Fruit fly (Drosophila melanogaster): ENCODE data around the gene emc.

Gene emc

DNA sequence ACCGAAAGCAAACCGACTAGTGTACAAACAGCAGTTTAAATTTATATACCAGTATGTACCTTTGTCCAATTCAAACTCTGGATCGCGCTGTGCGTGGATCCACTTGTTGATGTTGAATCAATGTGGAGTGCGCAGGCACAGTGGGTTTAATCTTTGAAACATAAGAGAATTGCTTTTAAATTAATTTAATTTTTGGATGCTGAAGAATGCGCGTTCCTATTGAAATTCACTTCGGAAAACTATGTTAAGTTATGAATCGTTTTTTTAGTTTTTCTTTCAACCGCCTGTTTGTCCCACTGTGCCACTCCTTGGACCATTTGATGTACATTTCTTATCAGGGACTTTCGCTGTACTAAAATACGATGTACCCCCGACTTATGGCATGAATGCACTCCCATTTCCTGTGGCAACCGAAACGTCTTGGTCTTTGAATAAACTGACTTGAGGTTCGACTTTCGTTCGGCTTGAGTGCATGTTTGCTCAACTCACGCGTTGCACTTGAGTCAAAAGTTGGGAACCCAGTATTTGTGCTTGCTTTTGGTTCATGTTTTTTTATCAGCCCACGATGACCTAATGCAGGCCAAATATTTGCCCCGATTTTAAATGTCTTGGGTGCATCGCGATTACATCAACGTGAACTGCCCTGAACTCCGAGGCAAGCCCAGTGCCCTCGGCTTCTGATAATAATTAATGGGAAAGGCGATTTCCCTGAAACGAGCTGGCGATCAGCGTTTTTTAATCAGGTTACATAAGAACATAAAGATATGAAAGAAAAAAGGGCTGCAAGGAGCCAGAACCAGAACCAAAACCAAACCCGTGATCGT, 24.5 kb upstream of the emc start (continued):
- TF ChIP-seq Dbx (GFP tag; IDR thresholded peaks at IDR 0.05) (peak; percentile 43; the same call in 1 of the 3 replicates), ci (GFP tag; IDR thresholded peaks at IDR 0.05) (peak; percentile 98), sqz (GFP tag; optimal IDR thresholded peaks at IDR 0.05) (peak; percentile 92), fd64A (GFP tag; optimal IDR thresholded peaks at IDR 0.05) (peak; percentile 89), CG3847 (GFP tag; IDR thresholded peaks at IDR 0.05) (peak; percentile 70), CG6689 (GFP tag; IDR thresholded peaks at IDR 0.05) (peak; percentile 95), CG1233 (GFP tag; optimal IDR thresholded peaks at IDR 0.05) (peak; percentile 93), CG34422 (GFP tag; IDR thresholded peaks at IDR 0.05) (peak; percentile 94), mld (GFP tag; IDR thresholded peaks at IDR 0.05; ENCODE audit: partially characterized antibody) (no peak), CG4707 (GFP tag; optimal IDR thresholded peaks at IDR 0.05) (peak; percentile 98), nau (GFP tag; optimal IDR thresholded peaks at IDR 0.05) (peak; percentile 89), CG10565 (GFP tag; optimal IDR thresholded peaks at IDR 0.05) (peak; percentile 90), gt (GFP tag; IDR thresholded peaks at IDR 0.05) (peak; percentile 92), hb (GFP tag; IDR thresholded peaks at IDR 0.05; ENCODE audit: partially characterized antibody) (no peak), CG8089 (GFP tag; optimal IDR thresholded peaks at IDR 0.05) (peak; percentile 95), CG2116 (GFP tag; optimal IDR thresholded peaks at IDR 0.05) (peak; percentile 67), dimm (GFP tag; IDR thresholded peaks at IDR 0.05) (peak; percentile 77), fd3F (GFP tag; optimal IDR thresholded peaks at IDR 0.05) (peak; percentile 33), ara (GFP tag; IDR thresholded peaks at IDR 0.05) (peak; percentile 99), CG17612 (GFP tag; IDR thresholded peaks at IDR 0.05) (peak; percentile 82), NFAT (GFP tag; IDR thresholded peaks at IDR 0.05) (peak; percentile 35; the same call in 1 of the 2 replicates), cwo (GFP tag; optimal IDR thresholded peaks at IDR 0.05) (peak; percentile 66), psq (GFP tag; optimal IDR thresholded peaks at IDR 0.05) (peak; percentile 76), CG1832 (GFP tag; optimal IDR thresholded peaks at IDR 0.05) (no peak), nmo (GFP tag; optimal IDR thresholded peaks at IDR 0.05) (peak; percentile 95), pnt (GFP tag; optimal IDR thresholded peaks at IDR 0.05) (peak; percentile 95), CG2712 (tag; optimal IDR thresholded peaks at IDR 0.05) (peak; percentile 98), CG14667 (GFP tag; IDR thresholded peaks at IDR 0.05) (peak; percentile 90), fd102C (GFP tag; optimal IDR thresholded peaks at IDR 0.05) (peak; percentile 95), ERR (GFP tag; optimal IDR thresholded peaks at IDR 0.05) (peak; percentile 75), Gug (GFP tag; IDR thresholded peaks at IDR 0.05) (peak; percentile 84), CG14441 (GFP tag; IDR thresholded peaks at IDR 0.05) (peak; percentile 87), sisA (GFP tag; IDR thresholded peaks at IDR 0.05) (peak; percentile 91), CG10431 (GFP tag; optimal IDR thresholded peaks at IDR 0.05) (peak; percentile 89), CG12769 (tag; optimal IDR thresholded peaks at IDR 0.05) (peak; percentile 58), cad (GFP tag; optimal IDR thresholded peaks at IDR 0.05) (no peak), CG3995 (GFP tag; optimal IDR thresholded peaks at IDR 0.05) (no peak), CG17912 (GFP tag; optimal IDR thresholded peaks at IDR 0.05) (peak; percentile 46), trh (GFP tag; optimal IDR thresholded peaks at IDR 0.05) (peak; percentile 89), NK7.1 (GFP tag; optimal IDR thresholded peaks at IDR 0.05) (peak; percentile 89), Xrp1 (GFP tag; IDR thresholded peaks at IDR 0.05) (peak; percentile 99), CG15479 (GFP tag; optimal IDR thresholded peaks at IDR 0.05) (peak; percentile 76), ATbp (GFP tag; optimal IDR thresholded peaks at IDR 0.05) (peak; percentile 94), Mrtf (GFP tag; IDR thresholded peaks at IDR 0.05) (peak; percentile 88), chif (GFP tag; optimal IDR thresholded peaks at IDR 0.05) (peak; percentile 95 to 96), abd-A (tag; optimal IDR thresholded peaks at IDR 0.05) (no peak), CG6791 (GFP tag; IDR thresholded peaks at IDR 0.05; ENCODE audit: partially characterized antibody) (0 out of 3 replicates have a peak, but pooled peaks have one; percentile 50), Ptx1 (GFP tag; IDR thresholded peaks at IDR 0.05) (peak; percentile 91), schlank (tag; optimal IDR thresholded peaks at IDR 0.05) (peak; percentile 34)
